Worm (Caenorhabditis elegans): ENCODE data around the gene Y53C12B.7.

Y53C12B.7 gene

DNA sequence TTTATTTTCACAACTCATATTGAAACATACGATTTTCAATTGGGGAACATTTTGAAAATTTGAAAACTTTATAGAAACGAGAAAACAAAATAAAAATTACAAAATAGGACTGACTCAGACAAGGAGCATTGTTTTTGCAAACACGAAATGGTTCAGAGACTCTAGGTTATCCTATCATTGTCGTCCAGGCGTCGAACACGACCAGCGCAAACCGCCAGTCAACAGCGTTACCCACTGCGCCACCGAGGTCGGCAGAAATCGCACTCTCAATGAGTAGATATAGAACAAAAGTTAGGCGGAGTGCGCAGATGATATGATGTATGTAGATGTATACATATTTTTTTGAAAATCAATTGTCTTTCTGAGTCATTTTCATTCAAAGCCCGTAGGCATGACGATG, 21.6 kb upstream of the Y53C12B.7 start (continued):
- TF ChIP-seq lin-11 (tag; optimal IDR thresholded peaks at IDR 0.05) (peak; percentile 76), nhr-237 (tag; optimal IDR thresholded peaks at IDR 0.05) (no peak), ama-1 (optimal IDR thresholded peaks at IDR 0.05) (no peak), skn-1 (tag; optimal IDR thresholded peaks at IDR 0.05) (no peak), blmp-1 (tag; optimal IDR thresholded peaks at IDR 0.05; ENCODE audit: insufficient read depth) (no peak), ceh-16 (tag; optimal IDR thresholded peaks at IDR 0.05) (no peak), sma-9 (GFP tag; optimal IDR thresholded peaks at IDR 0.05) (peak; percentile 74), sma-9 (tag; optimal IDR thresholded peaks at IDR 0.05) (no peak), F13H6.1 (tag; optimal IDR thresholded peaks at IDR 0.05) (peak; percentile 49), nhr-10 (tag; optimal IDR thresholded peaks at IDR 0.05) (no peak), crh-2 (tag; optimal IDR thresholded peaks at IDR 0.05) (peak; percentile 59), nhr-25 (tag; optimal IDR thresholded peaks at IDR 0.05) (peak; percentile 6)

DNA sequence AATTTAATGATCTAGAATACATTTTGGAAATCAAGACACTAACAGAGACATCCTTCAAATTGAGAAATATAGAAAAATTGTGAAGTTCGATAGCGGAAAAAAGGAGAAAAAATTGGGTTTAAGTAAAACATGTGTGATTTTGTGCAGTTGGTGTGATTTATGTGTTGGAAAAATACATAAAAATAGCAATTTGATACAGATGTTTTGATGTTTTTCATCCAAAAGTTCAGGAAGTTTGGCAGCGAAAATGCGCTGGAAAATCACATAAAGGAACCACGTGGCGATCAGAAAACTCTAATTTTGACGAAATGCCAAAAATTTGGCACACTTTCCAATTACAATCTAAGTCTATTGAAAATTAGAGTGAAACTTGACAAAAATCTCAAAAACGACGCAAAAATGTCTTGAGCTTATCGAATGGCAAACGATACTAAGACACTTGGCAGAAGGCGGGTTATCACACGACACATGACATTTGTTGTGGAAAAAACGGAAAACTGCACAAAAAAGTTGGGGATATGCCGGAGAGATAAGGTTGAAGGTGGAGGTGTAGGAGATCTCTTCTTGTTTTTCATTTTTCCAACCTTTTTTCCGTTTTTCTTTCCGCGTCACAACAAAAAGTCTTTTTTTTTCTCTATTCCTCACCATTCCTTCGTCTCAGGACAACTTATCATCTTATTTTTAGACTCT, 21.0 kb upstream of the Y53C12B.7 start, which contains the start of gene ZK1321.4:
Gene ZK1321.4, minus strand, starts transcription at position 51 of the 690 bp plus-strand sequence.
- TF ChIP-seq lin-13 (GFP tag; optimal IDR thresholded peaks at IDR 0.05) = no peak
- no peak for TF ChIP-seq nhr-21 (tag; optimal IDR thresholded peaks at IDR 0.05)
- TF ChIP-seq ztf-4 (tag; optimal IDR thresholded peaks at IDR 0.05) = no peak
- TF ChIP-seq ama-1 (optimal IDR thresholded peaks at IDR 0.05) = no peak
- TF ChIP-seq ceh-82 (tag; optimal IDR thresholded peaks at IDR 0.05) = no peak
- TF ChIP-seq fos-1 (tag; optimal IDR thresholded peaks at IDR 0.05) = no peak
- no peak for TF ChIP-seq sma-3 (GFP tag; optimal IDR thresholded peaks at IDR 0.05)
- TF ChIP-seq nhr-23 (tag; optimal IDR thresholded peaks at IDR 0.05) = no peak
- TF ChIP-seq elt-1 (tag; optimal IDR thresholded peaks at IDR 0.05) = no peak
- TF ChIP-seq sma-9 (GFP tag; optimal IDR thresholded peaks at IDR 0.05) = peak; percentile 1
- TF ChIP-seq sma-9 (tag; optimal IDR thresholded peaks at IDR 0.05) = no peak
- peak; percentile 31 for TF ChIP-seq nhr-129 (tag; optimal IDR thresholded peaks at IDR 0.05)
- TF ChIP-seq ZK546.5 (tag; optimal IDR thresholded peaks at IDR 0.05) = no peak
- no peak for TF ChIP-seq elt-3 (tag; optimal IDR thresholded peaks at IDR 0.05)
- no peak for TF ChIP-seq zag-1 (tag; optimal IDR thresholded peaks at IDR 0.05)
- no peak for TF ChIP-seq F13H6.1 (tag; optimal IDR thresholded peaks at IDR 0.05)

DNA sequence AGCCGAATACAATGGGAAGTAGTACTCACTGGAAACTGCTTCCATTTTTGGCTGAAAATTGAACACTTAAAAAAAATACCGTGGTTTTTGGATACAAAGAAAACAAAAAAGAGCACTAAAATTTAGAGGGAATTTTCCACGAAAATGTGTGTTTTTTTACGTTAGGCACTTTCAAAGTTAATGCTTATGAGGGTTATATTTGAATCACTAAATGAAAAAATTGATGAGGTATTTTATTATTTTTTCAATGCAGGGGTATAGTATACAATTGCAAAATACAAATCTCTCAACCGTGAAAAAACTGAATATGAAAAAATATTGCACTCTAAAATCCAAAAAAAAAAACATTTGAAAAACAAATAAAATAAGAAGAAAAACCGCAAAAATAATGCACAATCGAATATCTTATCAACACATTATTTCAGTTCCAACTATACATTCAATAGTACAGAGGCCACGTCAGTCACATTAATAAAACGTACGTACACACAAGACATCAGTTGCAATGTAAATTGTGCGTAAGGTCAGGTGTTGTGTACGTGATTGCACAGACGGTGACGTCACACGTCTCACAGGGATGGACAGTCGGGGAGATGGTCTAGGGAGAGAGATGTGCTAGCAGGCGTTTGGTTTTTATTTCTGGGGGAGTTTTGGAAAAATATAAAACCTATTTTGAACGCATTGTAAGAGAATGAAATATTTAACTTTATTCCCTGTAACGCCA, 16.9 kb upstream of the Y53C12B.7 start, which contains the start of gene aqp-10:
Gene aqp-10, minus strand, starts transcription at position 51 of the 724 bp plus-strand sequence.
- TF ChIP-seq nhr-129 (tag; optimal IDR thresholded peaks at IDR 0.05) (peak; percentile 29), sem-4 (tag; optimal IDR thresholded peaks at IDR 0.05) (peak; percentile 1), sma-9 (GFP tag; optimal IDR thresholded peaks at IDR 0.05) (peak; percentile 71), sma-9 (tag; optimal IDR thresholded peaks at IDR 0.05) (no peak), lin-11 (tag; optimal IDR thresholded peaks at IDR 0.05) (no peak), nhr-25 (tag; optimal IDR thresholded peaks at IDR 0.05) (peak; percentile 23), sma-3 (GFP tag; optimal IDR thresholded peaks at IDR 0.05) (peak; percentile 50), lin-13 (GFP tag; optimal IDR thresholded peaks at IDR 0.05) (no peak), unc-55 (GFP tag; optimal IDR thresholded peaks at IDR 0.05) (no peak), nhr-21 (tag; optimal IDR thresholded peaks at IDR 0.05) (no peak), F13H6.1 (tag; optimal IDR thresholded peaks at IDR 0.05) (peak; percentile 63), elt-1 (tag; optimal IDR thresholded peaks at IDR 0.05) (no peak), snpc-4 (tag; optimal IDR thresholded peaks at IDR 0.05) (no peak), crh-2 (tag; optimal IDR thresholded peaks at IDR 0.05) (peak; percentile 81), fos-1 (tag; optimal IDR thresholded peaks at IDR 0.05) (peak; percentile 75), R02D3.7 (tag; optimal IDR thresholded peaks at IDR 0.05) (no peak), lsy-2 (tag; optimal IDR thresholded peaks at IDR 0.05) (peak; percentile 45 to 76), alr-1 (tag; optimal IDR thresholded peaks at IDR 0.05) (no peak), C34F6.9 (tag; optimal IDR thresholded peaks at IDR 0.05) (peak; percentile 53), ceh-82 (tag; optimal IDR thresholded peaks at IDR 0.05) (no peak), ama-1 (optimal IDR thresholded peaks at IDR 0.05) (no peak), Y55F3AM.14 (GFP tag; optimal IDR thresholded peaks at IDR 0.05) (no peak), gmeb-1 (tag; optimal IDR thresholded peaks at IDR 0.05) (peak; percentile 63), mab-5 (tag; optimal IDR thresholded peaks at IDR 0.05) (no peak), nhr-10 (tag; optimal IDR thresholded peaks at IDR 0.05) (no peak), mdl-1 (tag; optimal IDR thresholded peaks at IDR 0.05) (no peak), elt-3 (tag; optimal IDR thresholded peaks at IDR 0.05) (no peak), dmd-4 (tag; optimal IDR thresholded peaks at IDR 0.05) (no peak), ztf-1 (GFP tag; conservative IDR thresholded peaks at IDR 0.05) (no peak)
